Worm (Caenorhabditis elegans) whole organism, L3 larva: ENCODE measurements around the gene rla-2.

ENCODE experiments used
- R02D3.7 ChIP-seq: fragments of 150-350 bp; optimal IDR thresholded peaks from 2 replicates; lab custom pipeline; 2014; ENCODE audit warnings: missing biosample characterization, missing genetic modification characterization
- ZK546.5 ChIP-seq: sonication (generic microtip); optimal IDR thresholded peaks from 2 replicates; lab custom pipeline; 2017; ENCODE audit warnings: missing biosample characterization, missing genetic modification characterization
- aly-2 ChIP-seq: fragments of 150-350 bp; optimal IDR thresholded peaks from 2 replicates; lab custom pipeline; 2014; ENCODE audit warnings: missing biosample characterization, missing genetic modification characterization
- ama-1 ChIP-seq: fragments of 150-350 bp; optimal IDR thresholded peaks from 2 replicates; lab custom pipeline; 2018
- ceh-16 ChIP-seq: sonication (generic microtip); optimal IDR thresholded peaks from 2 replicates; lab custom pipeline; 2017; ENCODE audit warnings: missing biosample characterization, missing genetic modification characterization
- ceh-28 ChIP-seq: fragments of 150-350 bp; optimal IDR thresholded peaks from 2 replicates; lab custom pipeline; 2014; ENCODE audit warnings: missing biosample characterization, missing genetic modification reagents, missing genetic modification characterization
- ceh-82 ChIP-seq: fragments of 150-350 bp; optimal IDR thresholded peaks from 2 replicates; lab custom pipeline; 2014; ENCODE audit warnings: missing biosample characterization, missing genetic modification characterization
- ceh-9 ChIP-seq: sonication (generic microtip); optimal IDR thresholded peaks from 2 replicates; lab custom pipeline; 2018; ENCODE audit warnings: missing biosample characterization, missing genetic modification characterization
- daf-12 ChIP-seq: fragments of 150-350 bp; optimal IDR thresholded peaks from 2 replicates; lab custom pipeline; 2014; ENCODE audit warnings: missing biosample characterization, missing genetic modification reagents, missing genetic modification characterization
- egl-27 ChIP-seq: sonication (generic microtip); optimal IDR thresholded peaks from 4 replicates; lab custom pipeline; 2017; ENCODE audit warnings: missing biosample characterization, missing genetic modification reagents, missing genetic modification characterization
- egl-5 ChIP-seq: fragments of 150-350 bp; optimal IDR thresholded peaks from 2 replicates; lab custom pipeline; 2017; ENCODE audit warnings: missing biosample characterization, missing genetic modification reagents, missing genetic modification characterization, inconsistent platforms
- elt-1 ChIP-seq: fragments of 150-350 bp; optimal IDR thresholded peaks from 2 replicates; lab custom pipeline; 2014; ENCODE audit warnings: missing biosample characterization, missing genetic modification characterization
- elt-2 ChIP-seq: sonication (generic microtip); optimal IDR thresholded peaks from 2 replicates; lab custom pipeline; 2016; ENCODE audit warnings: missing genetic modification reagents, mild to moderate bottlenecking, missing genetic modification characterization, missing compliant biosample characterization
- elt-3 ChIP-seq, 3 experiments: fragments of 150-350 bp in 1 of 3; sonication (generic microtip) in 2 of 3; optimal IDR thresholded peaks; 2 replicates in 2 of 3; 4 replicates in 1 of 3; lab custom pipeline; 2014 to 2017; ENCODE audit warnings: missing biosample characterization in 3 of 3, missing genetic modification characterization in 3 of 3
- eor-1 ChIP-seq, 2 experiments: fragments of 150-350 bp; optimal IDR thresholded peaks; 2 replicates each; lab custom pipeline; 2014 to 2018; ENCODE audit warnings: missing biosample characterization in 2 of 2, missing genetic modification characterization in 2 of 2
- fkh-10 ChIP-seq: sonication (generic microtip); optimal IDR thresholded peaks from 2 replicates; lab custom pipeline; 2017; ENCODE audit warnings: missing biosample characterization, missing genetic modification reagents, missing genetic modification characterization
- fkh-2 ChIP-seq: fragments of 150-350 bp; optimal IDR thresholded peaks from 2 replicates; lab custom pipeline; 2014; ENCODE audit warnings: missing biosample characterization, missing genetic modification reagents, missing genetic modification characterization
- fos-1 ChIP-seq: fragments of 150-350 bp; optimal IDR thresholded peaks from 2 replicates; lab custom pipeline; 2014; ENCODE audit warnings: missing biosample characterization, missing genetic modification characterization
- hmg-11 ChIP-seq: sonication (generic microtip); optimal IDR thresholded peaks from 2 replicates; lab custom pipeline; 2016; ENCODE audit warnings: missing genetic modification characterization, missing compliant biosample characterization
- jun-1 ChIP-seq: fragments of 150-350 bp; optimal IDR thresholded peaks from 2 replicates; lab custom pipeline; 2014; ENCODE audit warnings: missing biosample characterization, missing genetic modification reagents, missing genetic modification characterization
- lin-15B ChIP-seq: fragments of 150-350 bp; optimal IDR thresholded peaks from 2 replicates; lab custom pipeline; 2014; ENCODE audit warnings: missing biosample characterization, missing genetic modification characterization
- lin-39 ChIP-seq: fragments of 150-350 bp; optimal IDR thresholded peaks from 2 replicates; lab custom pipeline; 2018; ENCODE audit warnings: missing biosample characterization, missing genetic modification reagents, missing genetic modification characterization
- lsy-12 ChIP-seq: sonication (generic microtip); optimal IDR thresholded peaks from 2 replicates; lab custom pipeline; 2016; ENCODE audit warnings: mild to moderate bottlenecking, missing genetic modification characterization, missing compliant biosample characterization
- mdl-1 ChIP-seq: fragments of 150-350 bp; optimal IDR thresholded peaks from 2 replicates; lab custom pipeline; 2014; ENCODE audit warnings: missing biosample characterization, missing genetic modification characterization
- mml-1 ChIP-seq: fragments of 150-350 bp; sonication (generic microtip); optimal IDR thresholded peaks from 3 replicates; lab custom pipeline; 2014; ENCODE audit warnings: missing biosample characterization, missing genetic modification characterization
- nfya-1 ChIP-seq: sonication (generic microtip); optimal IDR thresholded peaks from 2 replicates; lab custom pipeline; 2017; ENCODE audit warnings: missing genetic modification characterization, mild to moderate bottlenecking, missing compliant biosample characterization, antibody characterized with exemption, moderate library complexity; ENCODE audit not compliant: insufficient read depth
- nhr-11 ChIP-seq: fragments of 150-350 bp; optimal IDR thresholded peaks from 2 replicates; lab custom pipeline; 2014; ENCODE audit warnings: missing biosample characterization, missing genetic modification characterization
- nhr-12 ChIP-seq: fragments of 150-350 bp; optimal IDR thresholded peaks from 2 replicates; lab custom pipeline; 2014; ENCODE audit warnings: missing biosample characterization, missing genetic modification characterization
- nhr-23 ChIP-seq: fragments of 150-350 bp; optimal IDR thresholded peaks from 2 replicates; lab custom pipeline; 2014; ENCODE audit warnings: missing biosample characterization, missing genetic modification reagents, missing genetic modification characterization
- nhr-237 ChIP-seq: fragments of 150-350 bp; optimal IDR thresholded peaks from 2 replicates; lab custom pipeline; 2014; ENCODE audit warnings: missing biosample characterization, missing genetic modification characterization
- nhr-25 ChIP-seq: sonication (generic microtip); optimal IDR thresholded peaks from 2 replicates; lab custom pipeline; 2017; ENCODE audit warnings: missing biosample characterization, missing genetic modification characterization
- nhr-28 ChIP-seq: fragments of 150-350 bp; optimal IDR thresholded peaks from 2 replicates; lab custom pipeline; 2014; ENCODE audit warnings: missing biosample characterization, missing genetic modification characterization
- nhr-43 ChIP-seq: sonication (generic microtip); optimal IDR thresholded peaks from 2 replicates; lab custom pipeline; 2016; ENCODE audit warnings: mild to moderate bottlenecking, missing genetic modification characterization, missing compliant biosample characterization; ENCODE audit not compliant: poor library complexity, severe bottlenecking
- nhr-67 ChIP-seq: fragments of 150-350 bp; optimal IDR thresholded peaks from 2 replicates; lab custom pipeline; 2014; ENCODE audit warnings: missing biosample characterization, missing genetic modification characterization
- nhr-76 ChIP-seq: fragments of 150-350 bp; sonication (generic microtip); optimal IDR thresholded peaks from 5 replicates; lab custom pipeline; 2014; ENCODE audit warnings: missing biosample characterization, missing genetic modification characterization
- nhr-77 ChIP-seq: fragments of 150-350 bp; optimal IDR thresholded peaks from 2 replicates; lab custom pipeline; 2014; ENCODE audit warnings: missing biosample characterization, missing genetic modification characterization
- pha-4 ChIP-seq: fragments of 150-350 bp; optimal IDR thresholded peaks from 2 replicates; lab custom pipeline; 2014; ENCODE audit warnings: missing biosample characterization, missing genetic modification reagents, missing genetic modification characterization
- pqm-1 ChIP-seq: fragments of 150-350 bp; optimal IDR thresholded peaks from 2 replicates; lab custom pipeline; 2017; ENCODE audit warnings: missing biosample characterization, missing genetic modification characterization, inconsistent platforms
- sea-2 ChIP-seq: fragments of 150-350 bp; sonication (generic microtip); optimal IDR thresholded peaks from 4 replicates; lab custom pipeline; 2014; ENCODE audit warnings: missing biosample characterization, missing genetic modification reagents, missing genetic modification characterization
- skn-1 ChIP-seq: fragments of 150-350 bp; optimal IDR thresholded peaks from 2 replicates; lab custom pipeline; 2014; ENCODE audit warnings: missing biosample characterization, missing genetic modification characterization
- snpc-4 ChIP-seq: fragments of 150-350 bp; optimal IDR thresholded peaks from 2 replicates; lab custom pipeline; 2014; ENCODE audit warnings: missing biosample characterization, missing genetic modification characterization
- tbx-2 ChIP-seq: sonication (generic microtip); optimal IDR thresholded peaks from 2 replicates; lab custom pipeline; 2016; ENCODE audit warnings: mild to moderate bottlenecking, missing genetic modification characterization, missing compliant biosample characterization
- unc-39 ChIP-seq: sonication (generic microtip); optimal IDR thresholded peaks from 4 replicates; lab custom pipeline; 2017; ENCODE audit warnings: missing biosample characterization, missing genetic modification characterization
- unc-62 ChIP-seq: fragments of 150-350 bp; sonication (generic microtip); optimal IDR thresholded peaks from 4 replicates; lab custom pipeline; 2014; ENCODE audit warnings: missing biosample characterization, missing genetic modification reagents, missing genetic modification characterization
- zag-1 ChIP-seq: fragments of 150-350 bp; optimal IDR thresholded peaks from 2 replicates; lab custom pipeline; 2014; ENCODE audit warnings: missing biosample characterization, missing genetic modification characterization
- ztf-11 ChIP-seq: fragments of 150-350 bp; optimal IDR thresholded peaks from 2 replicates; lab custom pipeline; 2014; ENCODE audit warnings: missing biosample characterization, missing genetic modification characterization
- ztf-4 ChIP-seq: fragments of 150-350 bp; optimal IDR thresholded peaks from 2 replicates; lab custom pipeline; 2014; ENCODE audit warnings: missing biosample characterization, missing genetic modification characterization

Gene rla-2

ce11 chrIV:13396375-13396774, 26.3 kb upstream of the rla-2 start:
- TF ChIP-seq nhr-43 (tag; lab: Kevin White, UChicago) = peak; percentile 8
- no peak for TF ChIP-seq lin-15B (tag; lab: Kevin White, UChicago)
- TF ChIP-seq ceh-28 (tag; lab: Kevin White, UChicago) = no peak
- TF ChIP-seq fos-1 (tag; lab: Kevin White, UChicago) = no peak
- no peak for TF ChIP-seq eor-1 (tag; optimal IDR thresholded peaks at IDR 0.05; lab: Kevin White, UChicago)
- TF ChIP-seq tbx-2 (tag; lab: Kevin White, UChicago) = no peak
- no peak for TF ChIP-seq ama-1 (lab: Kevin White, UChicago)
- no peak for TF ChIP-seq nhr-237 (tag; lab: Kevin White, UChicago)
- TF ChIP-seq elt-1 (tag; lab: Kevin White, UChicago) = no peak
- TF ChIP-seq egl-27 (tag; lab: Kevin White, UChicago) = no peak
- TF ChIP-seq mml-1 (tag; lab: Kevin White, UChicago) = no peak
- TF ChIP-seq hmg-11 (tag; lab: Kevin White, UChicago) = no peak
- TF ChIP-seq nhr-23 (tag; lab: Kevin White, UChicago) = no peak
- no peak for TF ChIP-seq unc-39 (tag; lab: Kevin White, UChicago)
- TF ChIP-seq nfya-1 (tag; lab: Kevin White, UChicago) = no peak
- TF ChIP-seq nhr-25 (tag; lab: Kevin White, UChicago) = no peak
- no peak for TF ChIP-seq daf-12 (tag; lab: Kevin White, UChicago)
- TF ChIP-seq mdl-1 = no peak
- TF ChIP-seq nhr-77 (tag; lab: Kevin White, UChicago) = no peak
- TF ChIP-seq unc-62 (GFP tag; lab: Kevin White, UChicago) = no peak
- peak in 1 of 3 experiments; percentile 15 for TF ChIP-seq elt-3 (tag; optimal IDR thresholded peaks at IDR 0.05; lab: Kevin White, UChicago)
- no peak for TF ChIP-seq ZK546.5
- no peak for TF ChIP-seq lsy-12
- no peak for TF ChIP-seq ceh-9 (tag; lab: Kevin White, UChicago)
- TF ChIP-seq ceh-82 (tag; lab: Kevin White, UChicago) = no peak
- TF ChIP-seq nhr-11 = no peak
- TF ChIP-seq elt-2 (tag; lab: Kevin White, UChicago) = peak; percentile 90
- TF ChIP-seq ceh-16 (tag; lab: Kevin White, UChicago) = no peak
- no peak for TF ChIP-seq nhr-67 (tag; lab: Kevin White, UChicago)
- no peak for TF ChIP-seq jun-1 (tag; lab: Kevin White, UChicago)
- TF ChIP-seq nhr-76 (tag; lab: Kevin White, UChicago) = no peak
- TF ChIP-seq ztf-4 (tag; lab: Kevin White, UChicago) = no peak
- TF ChIP-seq R02D3.7 (tag; lab: Kevin White, UChicago) = no peak
- no peak for TF ChIP-seq egl-5 (tag; lab: Kevin White, UChicago)
- no peak for TF ChIP-seq nhr-28 (tag; lab: Kevin White, UChicago)
- no peak for TF ChIP-seq fkh-10 (GFP tag; lab: Kevin White, UChicago)
- no peak for TF ChIP-seq zag-1 (tag; lab: Kevin White, UChicago)
- TF ChIP-seq aly-2 = no peak
- TF ChIP-seq pqm-1 (tag; lab: Kevin White, UChicago) = peak; percentile 91
- no peak for TF ChIP-seq lin-39 (tag; lab: Kevin White, UChicago)
- no peak for TF ChIP-seq sea-2 (GFP tag; lab: Kevin White, UChicago)
- TF ChIP-seq pha-4 (tag; lab: Kevin White, UChicago) = peak; percentile 78
- no peak for TF ChIP-seq fkh-2 (tag; lab: Kevin White, UChicago)
- TF ChIP-seq nhr-12 (tag; lab: Kevin White, UChicago) = no peak
- TF ChIP-seq snpc-4 (tag; lab: Kevin White, UChicago) = no peak
- TF ChIP-seq skn-1 (tag; lab: Kevin White, UChicago) = peak; percentile 73
- no peak for TF ChIP-seq ztf-11 (tag; lab: Kevin White, UChicago)
